Fruit fly (Drosophila melanogaster): Measurements from ENCODE around the gene fan.

The fan gene

DNA sequence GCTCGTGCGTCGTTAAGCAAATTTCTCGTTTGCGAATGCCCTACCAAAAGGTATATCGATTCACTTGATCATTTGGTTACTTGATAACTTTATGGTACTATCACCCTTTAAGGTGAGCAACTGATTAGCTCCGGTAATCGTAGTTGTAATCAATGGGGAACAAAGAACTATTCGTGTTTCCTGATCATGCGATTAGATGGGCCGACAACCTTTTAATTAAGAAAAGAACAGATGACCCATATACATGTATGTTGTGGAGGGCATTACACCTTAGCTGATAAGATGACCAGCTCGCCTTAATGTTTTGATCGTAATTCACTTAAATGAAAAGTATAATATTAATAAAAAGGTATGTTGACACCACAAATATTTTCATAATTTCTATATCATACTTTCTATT lies 35.6 kb upstream of the fan start:
- no peak for TF ChIP-seq CG8478 (optimal IDR thresholded peaks at IDR 0.05)
- TF ChIP-seq Dll (optimal IDR thresholded peaks at IDR 0.05): no peak
- no peak for TF ChIP-seq psq (optimal IDR thresholded peaks at IDR 0.05)
- no peak for TF ChIP-seq usp (GFP tag; optimal IDR thresholded peaks at IDR 0.05)
- TF ChIP-seq EcR (GFP tag; optimal IDR thresholded peaks at IDR 0.05): no peak
- no peak for TF ChIP-seq pan (optimal IDR thresholded peaks at IDR 0.05)

DNA sequence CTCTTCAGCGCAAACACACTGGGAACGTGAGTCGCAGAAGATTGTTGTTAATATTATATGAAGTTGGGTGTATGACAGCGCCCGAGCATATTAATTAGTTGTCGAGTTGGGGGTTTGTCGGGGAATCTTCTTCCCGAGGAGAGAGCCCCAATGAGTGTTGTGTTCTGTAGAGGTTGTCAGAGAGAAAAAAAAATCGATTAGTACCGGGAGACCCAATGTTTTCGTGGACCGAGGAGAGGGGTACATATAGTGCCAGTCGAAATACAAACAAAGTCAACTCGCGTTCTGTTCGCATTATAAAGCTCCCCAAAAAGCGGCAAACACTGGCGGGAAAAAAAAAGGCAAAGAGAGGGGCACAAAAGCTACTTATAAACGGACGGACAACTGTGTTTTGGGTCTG lies 35.1 kb upstream of the fan start:
- TF ChIP-seq usp (GFP tag; optimal IDR thresholded peaks at IDR 0.05) (no peak), CG8478 (optimal IDR thresholded peaks at IDR 0.05) (no peak), Dll (optimal IDR thresholded peaks at IDR 0.05) (no peak), pan (optimal IDR thresholded peaks at IDR 0.05) (no peak), psq (optimal IDR thresholded peaks at IDR 0.05) (no peak), EcR (GFP tag; optimal IDR thresholded peaks at IDR 0.05) (no peak)

DNA sequence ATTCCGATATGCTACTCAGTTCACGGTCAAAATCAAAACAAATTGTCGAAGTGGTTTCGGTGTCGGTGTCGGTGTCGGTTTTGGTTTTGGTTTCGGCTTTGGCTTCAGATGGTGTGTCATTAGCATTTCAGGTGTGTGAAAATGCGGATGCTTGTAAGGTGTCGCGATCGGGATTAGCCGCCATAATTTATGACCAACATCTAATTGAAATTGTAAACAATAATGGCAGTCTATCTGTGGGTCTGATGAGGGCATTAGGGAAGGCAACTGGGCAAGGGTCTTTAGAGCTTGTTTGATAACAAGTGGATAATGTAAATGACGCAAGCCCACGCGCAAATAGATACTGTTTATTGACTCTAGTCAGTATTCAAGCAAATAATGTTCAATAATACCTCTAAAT lies 34.0 kb upstream of the fan start:
- no peak for TF ChIP-seq EcR (GFP tag; optimal IDR thresholded peaks at IDR 0.05)
- no peak for TF ChIP-seq pan (optimal IDR thresholded peaks at IDR 0.05)
- TF ChIP-seq psq (optimal IDR thresholded peaks at IDR 0.05): no peak
- TF ChIP-seq CG8478 (optimal IDR thresholded peaks at IDR 0.05): no peak
- TF ChIP-seq usp (GFP tag; optimal IDR thresholded peaks at IDR 0.05): no peak

DNA sequence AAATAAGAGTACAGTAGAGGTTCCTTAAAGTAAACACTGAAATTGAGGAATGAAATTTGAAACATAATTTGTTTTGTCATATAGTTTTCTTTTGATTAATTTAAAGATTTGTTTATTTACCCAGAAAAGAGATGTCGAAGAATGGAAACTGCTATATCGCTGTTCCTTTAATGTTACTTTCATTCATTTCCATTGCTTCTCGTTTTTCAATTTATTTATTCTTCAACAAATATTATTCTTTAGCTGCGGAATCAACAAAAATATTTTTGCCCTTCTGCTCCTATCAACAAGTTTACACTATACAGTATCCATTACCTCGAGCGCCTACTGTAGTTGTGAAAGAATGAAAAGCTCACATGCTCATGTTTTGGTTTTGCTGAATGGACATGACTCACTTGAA lies 32.8 kb upstream of the fan start:
- TF ChIP-seq pan (optimal IDR thresholded peaks at IDR 0.05) (no peak), usp (GFP tag; optimal IDR thresholded peaks at IDR 0.05) (no peak), CG8478 (optimal IDR thresholded peaks at IDR 0.05) (no peak), psq (optimal IDR thresholded peaks at IDR 0.05) (no peak), EcR (GFP tag; optimal IDR thresholded peaks at IDR 0.05) (no peak), Dll (optimal IDR thresholded peaks at IDR 0.05) (no peak)

DNA sequence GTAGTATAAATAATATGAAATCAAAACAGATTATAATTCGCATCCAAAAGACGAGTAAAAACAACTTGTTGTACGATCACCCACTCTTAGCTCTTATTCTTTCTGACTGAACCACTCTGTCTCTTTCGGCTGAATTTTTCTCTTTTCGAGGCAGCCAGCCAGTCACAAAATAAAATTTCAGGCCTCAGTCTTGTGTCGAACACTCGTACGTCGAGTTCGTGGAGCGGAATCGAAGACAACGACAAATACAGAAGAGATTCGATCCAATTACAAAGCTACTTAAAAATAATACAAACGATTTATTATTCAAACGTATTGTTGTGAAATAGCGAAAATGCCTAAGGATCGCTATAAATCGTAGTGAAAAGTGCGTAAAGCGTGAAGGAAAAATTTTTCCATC lies 31.7 kb upstream of the fan start:
- no peak for TF ChIP-seq pan (optimal IDR thresholded peaks at IDR 0.05)
- TF ChIP-seq usp (GFP tag; optimal IDR thresholded peaks at IDR 0.05): no peak
- no peak for TF ChIP-seq EcR (GFP tag; optimal IDR thresholded peaks at IDR 0.05)
- TF ChIP-seq CG8478 (optimal IDR thresholded peaks at IDR 0.05): no peak
- TF ChIP-seq psq (optimal IDR thresholded peaks at IDR 0.05): no peak
- TF ChIP-seq Dll (optimal IDR thresholded peaks at IDR 0.05): no peak

DNA sequence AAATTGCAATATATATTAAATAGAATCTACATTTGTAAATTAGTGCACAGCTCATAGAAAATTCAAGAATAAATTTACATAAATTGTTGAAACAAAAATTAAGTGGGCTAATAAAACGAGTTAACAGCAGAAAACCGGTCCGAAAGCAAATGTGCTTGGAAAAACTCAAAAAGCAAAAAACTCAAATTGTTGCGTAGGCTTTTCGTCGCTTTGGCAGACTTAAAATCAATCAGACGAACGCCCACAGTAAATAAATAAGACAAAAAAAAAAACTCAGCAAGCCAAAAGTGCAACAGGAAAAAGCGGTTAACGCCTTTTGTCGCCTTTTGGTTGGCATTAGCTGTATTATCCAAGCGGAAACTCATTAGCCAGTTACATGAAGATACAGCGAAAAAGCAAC lies 31.0 kb upstream of the fan start:
- TF ChIP-seq EcR (GFP tag; optimal IDR thresholded peaks at IDR 0.05) (no peak), psq (optimal IDR thresholded peaks at IDR 0.05) (no peak), Dll (optimal IDR thresholded peaks at IDR 0.05) (no peak), usp (GFP tag; optimal IDR thresholded peaks at IDR 0.05) (no peak), CG8478 (optimal IDR thresholded peaks at IDR 0.05) (no peak)

DNA sequence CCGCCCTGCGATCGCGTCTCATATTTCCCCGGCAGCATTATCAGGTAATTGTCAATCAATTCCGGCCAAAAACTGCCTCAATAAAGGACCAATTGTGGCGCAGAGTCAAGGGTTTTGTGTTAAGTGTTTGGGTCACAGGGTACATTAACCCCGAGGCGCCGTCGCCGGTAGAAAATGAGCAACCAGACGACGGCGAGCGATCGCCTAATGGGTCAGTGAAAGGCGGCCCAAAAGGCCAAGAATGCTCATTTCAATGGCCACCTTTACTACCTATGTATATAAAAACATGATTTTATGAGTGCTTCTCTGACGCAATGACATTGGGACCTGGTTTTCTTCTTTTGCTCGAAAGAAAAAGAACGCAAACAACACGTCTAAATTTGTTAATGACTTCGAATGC lies 29.3 kb upstream of the fan start:
- no peak for TF ChIP-seq psq (optimal IDR thresholded peaks at IDR 0.05)
- TF ChIP-seq CG8478 (optimal IDR thresholded peaks at IDR 0.05): no peak

DNA sequence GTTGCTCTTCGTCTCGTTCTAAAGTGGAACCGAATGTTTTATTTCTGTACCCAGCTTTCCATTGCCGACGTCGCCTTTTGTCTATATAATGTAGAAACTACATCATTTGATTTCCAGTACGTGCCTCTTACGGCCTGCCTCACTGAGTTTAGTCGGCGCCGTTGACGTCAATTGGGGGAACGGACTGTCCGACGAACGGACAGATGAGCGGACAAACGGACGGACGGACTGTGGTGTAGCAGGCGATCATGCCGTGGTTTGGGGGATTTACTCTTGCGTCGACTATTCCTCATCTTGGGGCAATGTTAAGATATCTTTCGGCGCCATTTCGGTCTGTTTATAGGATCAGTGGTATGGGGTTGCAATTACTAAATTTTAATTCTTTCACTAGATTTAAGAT lies 28.1 kb upstream of the fan start:
- no peak for TF ChIP-seq Dll (optimal IDR thresholded peaks at IDR 0.05)
- no peak for TF ChIP-seq CG8478 (optimal IDR thresholded peaks at IDR 0.05)
- TF ChIP-seq EcR (GFP tag; optimal IDR thresholded peaks at IDR 0.05): no peak
- TF ChIP-seq psq (optimal IDR thresholded peaks at IDR 0.05): no peak
- TF ChIP-seq pan (optimal IDR thresholded peaks at IDR 0.05): no peak
- TF ChIP-seq usp (GFP tag; optimal IDR thresholded peaks at IDR 0.05): no peak

DNA sequence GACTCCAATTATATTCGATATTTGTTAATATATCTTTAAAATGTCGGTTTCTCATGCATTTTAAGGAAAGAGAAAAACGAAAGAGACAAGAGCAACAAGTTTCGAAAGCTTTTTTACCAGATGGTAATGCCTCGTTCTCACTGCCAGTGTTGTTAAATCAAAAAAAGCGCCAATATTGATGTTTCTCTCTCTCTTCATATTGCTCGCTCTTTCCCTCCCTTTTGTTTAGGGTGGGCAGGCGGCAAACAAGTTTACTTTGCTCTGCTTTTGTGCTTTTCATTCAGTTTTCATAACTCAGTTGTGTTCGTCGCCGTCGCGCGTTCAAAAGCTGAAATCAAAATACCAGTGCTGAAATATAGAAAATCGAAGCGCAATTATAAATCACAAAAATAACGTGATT lies 27.1 kb upstream of the fan start:
- TF ChIP-seq CG8478 (optimal IDR thresholded peaks at IDR 0.05): no peak
- TF ChIP-seq psq (optimal IDR thresholded peaks at IDR 0.05): no peak
- TF ChIP-seq pan (optimal IDR thresholded peaks at IDR 0.05): no peak

DNA sequence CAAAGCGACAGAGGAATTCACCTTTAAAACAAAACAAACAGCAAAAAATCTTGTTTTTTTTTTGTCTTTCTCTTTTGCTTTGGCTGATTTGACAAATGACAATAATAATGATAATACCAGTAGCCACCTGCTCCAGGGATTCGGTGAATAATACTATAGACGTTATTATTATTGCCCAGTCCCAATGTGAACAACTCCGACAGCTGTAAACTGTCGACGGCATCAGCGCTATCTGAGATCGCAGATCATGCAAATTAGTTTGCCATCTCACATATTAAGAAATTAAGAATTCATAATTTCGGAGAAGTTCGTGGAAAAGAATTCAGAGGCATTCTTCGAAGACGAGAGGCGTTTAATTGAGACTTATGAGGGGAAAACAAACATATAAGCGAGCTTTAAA lies 22.7 kb upstream of the fan start:
- no peak for TF ChIP-seq EcR (GFP tag; optimal IDR thresholded peaks at IDR 0.05)
- TF ChIP-seq psq (optimal IDR thresholded peaks at IDR 0.05): no peak
- TF ChIP-seq pan (optimal IDR thresholded peaks at IDR 0.05): no peak
- TF ChIP-seq Dll (optimal IDR thresholded peaks at IDR 0.05): no peak
- no peak for TF ChIP-seq CG8478 (optimal IDR thresholded peaks at IDR 0.05)
- TF ChIP-seq usp (GFP tag; optimal IDR thresholded peaks at IDR 0.05): no peak

DNA sequence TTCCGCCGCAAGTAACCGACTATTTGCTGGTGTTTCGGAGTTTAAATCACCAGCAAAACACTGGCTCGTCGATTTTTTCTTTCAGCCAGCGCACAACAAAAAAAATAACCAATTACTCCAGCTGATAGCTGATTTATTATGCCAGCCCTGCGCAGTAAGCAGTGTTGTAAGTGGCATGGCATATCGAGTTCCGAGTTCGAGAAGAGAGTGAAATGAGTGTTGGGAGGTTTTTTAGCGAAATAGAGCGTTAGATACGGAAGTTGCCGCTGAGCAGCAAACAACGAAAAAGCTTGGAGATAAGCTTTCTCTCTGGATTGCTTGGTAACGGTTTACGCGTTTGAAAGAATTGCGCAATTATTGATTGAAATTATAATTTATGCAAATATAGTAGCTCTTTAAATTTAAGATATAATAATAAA lies 17.3 kb upstream of the fan start, which contains the start of gene CG7565:
Gene CG7565, minus strand, starts transcription at position 137 of the 419 bp plus-strand sequence.
- TF ChIP-seq pan (optimal IDR thresholded peaks at IDR 0.05) (no peak), usp (GFP tag; optimal IDR thresholded peaks at IDR 0.05) (no peak), psq (optimal IDR thresholded peaks at IDR 0.05) (no peak), EcR (GFP tag; optimal IDR thresholded peaks at IDR 0.05) (no peak), Dll (optimal IDR thresholded peaks at IDR 0.05) (no peak), CG8478 (optimal IDR thresholded peaks at IDR 0.05) (no peak)

DNA sequence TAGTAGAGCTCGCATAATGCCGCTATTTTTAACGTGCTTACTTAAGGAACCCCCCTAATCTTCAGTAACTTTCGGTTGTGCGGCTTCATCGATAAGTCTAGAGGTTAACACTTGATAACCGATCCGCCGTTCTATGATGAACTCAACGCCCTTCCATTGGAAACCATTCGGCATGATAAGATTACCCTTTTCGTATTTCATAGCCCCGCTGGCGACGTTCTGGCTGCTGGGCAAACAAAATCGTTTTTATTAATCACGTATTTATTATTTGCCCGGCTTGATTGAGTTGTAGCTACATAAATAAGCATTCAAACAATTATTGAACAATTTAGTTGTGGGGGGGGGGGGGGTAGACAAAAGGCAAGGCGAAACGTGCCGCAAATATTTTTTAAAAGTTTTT lies 15.4 kb upstream of the fan start:
- TF ChIP-seq CG8478 (optimal IDR thresholded peaks at IDR 0.05) (no peak), Dll (optimal IDR thresholded peaks at IDR 0.05) (no peak), EcR (GFP tag; optimal IDR thresholded peaks at IDR 0.05) (no peak), psq (optimal IDR thresholded peaks at IDR 0.05) (no peak), pan (optimal IDR thresholded peaks at IDR 0.05) (no peak), usp (GFP tag; optimal IDR thresholded peaks at IDR 0.05) (no peak)

DNA sequence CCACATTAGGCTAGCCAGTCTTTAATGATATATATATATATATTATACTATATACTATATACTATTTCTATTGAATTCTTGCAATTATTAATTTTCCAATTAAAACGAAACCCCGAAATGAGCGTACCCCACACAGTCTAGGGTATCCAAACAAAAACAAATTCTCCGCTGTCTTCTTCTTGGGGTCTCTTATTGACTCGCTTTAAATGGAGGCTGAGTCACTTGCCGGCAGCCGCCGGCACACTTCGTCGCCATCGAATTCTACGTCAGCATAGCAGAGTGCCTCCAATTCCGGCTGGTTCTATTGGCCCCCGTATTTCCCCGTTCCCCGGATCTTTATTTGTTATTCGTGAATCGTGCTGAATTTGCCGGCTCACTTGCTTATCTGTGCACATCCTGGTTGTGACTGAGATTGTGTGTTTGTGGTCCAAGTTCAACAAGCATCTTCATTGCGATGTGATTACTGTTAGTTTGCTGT lies 14.2 kb upstream of the fan start:
- TF ChIP-seq pan (optimal IDR thresholded peaks at IDR 0.05) (no peak), Dll (optimal IDR thresholded peaks at IDR 0.05) (no peak), usp (GFP tag; optimal IDR thresholded peaks at IDR 0.05) (no peak), CG8478 (optimal IDR thresholded peaks at IDR 0.05) (no peak), EcR (GFP tag; optimal IDR thresholded peaks at IDR 0.05) (no peak), psq (optimal IDR thresholded peaks at IDR 0.05) (no peak)
